Worm (Caenorhabditis elegans) whole organism, early embryonic: ENCODE data around the gene F49C12.4.

ENCODE experiments used
- ama-1 ChIP-seq: fragments of 150-350 bp; optimal IDR thresholded peaks from 2 replicates; lab custom pipeline; 2014
- scrt-1 ChIP-seq: fragments of 200-800 bp; sonication (Bioruptor generic); IDR thresholded peaks from 2 replicates; pipeline ENCODE4 v1.3.6; 2022; ENCODE audit warnings: missing genetic modification characterization, missing compliant biosample characterization
- tbx-11 ChIP-seq: fragments of 200-800 bp; sonication (Bioruptor generic); IDR thresholded peaks from 2 replicates; pipeline ENCODE4 v1.3.6; 2022; ENCODE audit warnings: missing genetic modification characterization, missing compliant biosample characterization

ce11 chrIV:9266464-9266863, 37.4 kb downstream of the F49C12.4 start, which contains the start of gene Y11D7A.19:
- TF ChIP-seq scrt-1 (GFP tag; lab: Robert Waterston, UW) (no peak), ama-1 (lab: Kevin White, UChicago) (no peak), tbx-11 (GFP tag; lab: Robert Waterston, UW) (no peak)
